Fruit fly (Drosophila melanogaster) whole organism, embryonic: Measurements from ENCODE around the gene ft.

Experiments
- CG10267 ChIP-seq: fragments of 200-800 bp; sonication (Bioruptor generic); optimal IDR thresholded peaks from 2 replicates; lab custom pipeline; 2018; ENCODE audit warnings: missing biosample characterization, mild to moderate bottlenecking, missing genetic modification characterization, moderate library complexity
- CG10979 ChIP-seq: fragments of 200-800 bp; sonication (Bioruptor generic); optimal IDR thresholded peaks from 2 replicates; lab custom pipeline; 2018; ENCODE audit warnings: missing biosample characterization, mild to moderate bottlenecking, missing genetic modification characterization, moderate library complexity
- CG12299 ChIP-seq: fragments of 200-800 bp; sonication (Bioruptor generic); optimal IDR thresholded peaks from 2 replicates; lab custom pipeline; 2018; ENCODE audit warnings: missing biosample characterization, mild to moderate bottlenecking, missing genetic modification characterization
- CG12769 ChIP-seq: fragments of 200-800 bp; sonication (Bioruptor generic); optimal IDR thresholded peaks from 2 replicates; lab custom pipeline; 2019; ENCODE audit warnings: missing biosample characterization, mild to moderate bottlenecking, missing genetic modification characterization, moderate library complexity
- CG16815 ChIP-seq: fragments of 200-800 bp; sonication (Bioruptor generic); optimal IDR thresholded peaks from 3 replicates; lab custom pipeline; 2017; ENCODE audit warnings: missing biosample characterization, mild to moderate bottlenecking, missing genetic modification characterization
- CG17328 ChIP-seq: fragments of 200-800 bp; sonication (Bioruptor generic); IDR thresholded peaks from 2 replicates; pipeline ENCODE4 v1.3.6; 2022; ENCODE audit warnings: missing biosample characterization, missing genetic modification characterization
- CG17361 ChIP-seq: fragments of 200-800 bp; sonication (Bioruptor generic); IDR thresholded peaks from 3 replicates; pipeline ENCODE4 v1.3.6; 2022; ENCODE audit warnings: missing biosample characterization, missing genetic modification characterization
- CG2199 ChIP-seq: fragments of 200-800 bp; sonication (Bioruptor generic); IDR thresholded peaks from 3 replicates; pipeline ENCODE4 v1.3.6; 2022; ENCODE audit warnings: missing biosample characterization, missing genetic modification characterization
- CG2678 ChIP-seq: fragments of 200-800 bp; sonication (Bioruptor generic); optimal IDR thresholded peaks from 3 replicates; lab custom pipeline; 2019; ENCODE audit warnings: missing biosample characterization, mild to moderate bottlenecking, missing genetic modification characterization, moderate library complexity
- CG2712 ChIP-seq: fragments of 200-800 bp; optimal IDR thresholded peaks from 3 replicates; lab custom pipeline; 2019; ENCODE audit warnings: missing biosample characterization, mild to moderate bottlenecking, missing genetic modification characterization, moderate library complexity
- CG31441 ChIP-seq: fragments of 200-800 bp; sonication (Bioruptor generic); IDR thresholded peaks from 2 replicates; pipeline ENCODE4 v1.3.6; 2022; ENCODE audit warnings: missing biosample characterization, missing genetic modification characterization
- CG3726 ChIP-seq: fragments of 200-800 bp; sonication (Bioruptor generic); IDR thresholded peaks from 3 replicates; pipeline ENCODE4, ENCODE4 v1.3.6; 2022; ENCODE audit warnings: missing biosample characterization, missing genetic modification characterization
- CG5180 ChIP-seq: fragments of 200-800 bp; sonication (Bioruptor generic); optimal IDR thresholded peaks from 3 replicates; lab custom pipeline; 2017; ENCODE audit warnings: missing biosample characterization, missing genetic modification characterization, mild to moderate bottlenecking, moderate library complexity, missing genetic modification reagents
- CG6175 ChIP-seq: fragments of 200-800 bp; sonication (Bioruptor generic); IDR thresholded peaks from 3 replicates; pipeline ENCODE4 v1.3.6; 2022; ENCODE audit warnings: missing biosample characterization, missing genetic modification characterization
- CG6272 ChIP-seq: fragments of 200-800 bp; sonication (Bioruptor generic); IDR thresholded peaks from 2 replicates; pipeline ENCODE4 v1.3.6; 2022; ENCODE audit warnings: missing biosample characterization, missing genetic modification characterization
- CG7271 ChIP-seq: fragments of 200-800 bp; sonication (Bioruptor generic); optimal IDR thresholded peaks from 2 replicates; lab custom pipeline; 2018; ENCODE audit warnings: missing biosample characterization, mild to moderate bottlenecking, missing genetic modification characterization, moderate library complexity
- CG7839 ChIP-seq: fragments of 200-800 bp; sonication (Bioruptor generic); optimal IDR thresholded peaks from 3 replicates; lab custom pipeline; 2018; ENCODE audit warnings: missing biosample characterization, mild to moderate bottlenecking, missing genetic modification characterization, moderate library complexity
- Dek ChIP-seq: fragments of 200-800 bp; sonication (Bioruptor generic); optimal IDR thresholded peaks from 3 replicates; lab custom pipeline; 2019; ENCODE audit warnings: missing biosample characterization, mild to moderate bottlenecking, missing genetic modification characterization, moderate library complexity
- Drgx ChIP-seq: fragments of 200-800 bp; sonication (Bioruptor generic); IDR thresholded peaks from 2 replicates; pipeline ENCODE4 v1.3.6; 2022; ENCODE audit warnings: missing biosample characterization, missing genetic modification characterization
- Gsc ChIP-seq: fragments of 200-800 bp; sonication (Bioruptor generic); IDR thresholded peaks from 2 replicates; pipeline ENCODE4 v1.3.6; 2022; ENCODE audit warnings: missing biosample characterization, missing genetic modification characterization
- Hr3 ChIP-seq: fragments of 200-800 bp; sonication (Bioruptor generic); optimal IDR thresholded peaks from 3 replicates; lab custom pipeline; 2016; ENCODE audit warnings: missing biosample characterization, missing genetic modification characterization
- Kr ChIP-seq: fragments of 200-800 bp; sonication (Bioruptor generic); optimal IDR thresholded peaks from 2 replicates; lab custom pipeline; 2017; ENCODE audit warnings: missing biosample characterization, mild to moderate bottlenecking, missing genetic modification characterization
- Lhr ChIP-seq: fragments of 200-800 bp; sonication (Bioruptor generic); optimal IDR thresholded peaks from 3 replicates; lab custom pipeline; 2017; ENCODE audit warnings: mild to moderate bottlenecking, missing biosample characterization, missing genetic modification reagents, missing genetic modification characterization
- Med ChIP-seq: fragments of 200-800 bp; sonication (Bioruptor generic); peaks from one replicate; lab custom pipeline; 2016; ENCODE audit warnings: missing biosample characterization, missing genetic modification characterization, mild to moderate bottlenecking, inconsistent platforms, moderate library complexity
- Spps ChIP-seq: fragments of 200-800 bp; sonication (Bioruptor generic); optimal IDR thresholded peaks from 2 replicates; lab custom pipeline; 2018; ENCODE audit warnings: missing biosample characterization, mild to moderate bottlenecking, missing genetic modification characterization
- Trl ChIP-seq, 3 experiments: fragments of >200 bp in 2 of 3; fragments of 200-800 bp in 1 of 3; sonication (Bioruptor generic) in 1 of 3; optimal IDR thresholded peaks; 2 replicates in 1 of 3; 3 replicates in 2 of 3; lab custom pipeline; 2016 to 2017; ENCODE audit warnings: missing biosample characterization in 1 of 3, missing genetic modification characterization in 1 of 3
- Xrp1 ChIP-seq: fragments of 200-800 bp; sonication (Bioruptor generic); IDR thresholded peaks from 2 replicates; pipeline ENCODE4 v1.3.6; 2022; ENCODE audit warnings: missing biosample characterization, missing genetic modification characterization
- abd-A ChIP-seq: fragments of 200-800 bp; sonication (Bioruptor generic); optimal IDR thresholded peaks from 3 replicates; lab custom pipeline; 2019; ENCODE audit warnings: missing biosample characterization, mild to moderate bottlenecking, missing genetic modification characterization, moderate library complexity
- amos ChIP-seq: fragments of 200-800 bp; sonication (Bioruptor generic); IDR thresholded peaks from 2 replicates; pipeline ENCODE4 v1.3.6; 2022; ENCODE audit warnings: missing biosample characterization, missing genetic modification characterization; ENCODE audit not compliant: partially characterized antibody
- chif ChIP-seq, 2 experiments: fragments of 200-800 bp; sonication (Bioruptor generic); optimal IDR thresholded peaks; 3 replicates each; lab custom pipeline; 2016; ENCODE audit warnings: missing biosample characterization in 2 of 2, missing genetic modification characterization in 2 of 2
- chinmo ChIP-seq: fragments of 200-800 bp; sonication (Bioruptor generic); IDR thresholded peaks from 4 replicates; pipeline ENCODE4 v1.3.6; 2022; ENCODE audit warnings: missing biosample characterization, missing genetic modification characterization; ENCODE audit not compliant: partially characterized antibody
- dmrt11E ChIP-seq: fragments of 200-800 bp; sonication (Bioruptor generic); optimal IDR thresholded peaks from 3 replicates; lab custom pipeline; 2018; ENCODE audit warnings: missing biosample characterization, mild to moderate bottlenecking, missing genetic modification characterization, moderate library complexity
- gem ChIP-seq: fragments of 200-800 bp; sonication (Bioruptor generic); optimal IDR thresholded peaks from 2 replicates; lab custom pipeline; 2019; ENCODE audit warnings: missing biosample characterization, mild to moderate bottlenecking, missing genetic modification characterization, moderate library complexity
- gfzf ChIP-seq: fragments of 200-800 bp; sonication (Bioruptor generic); optimal IDR thresholded peaks from 2 replicates; lab custom pipeline; 2016; ENCODE audit warnings: missing biosample characterization, mild to moderate bottlenecking, missing genetic modification characterization, moderate library complexity
- maf-S ChIP-seq: fragments of 200-800 bp; sonication (Bioruptor generic); optimal IDR thresholded peaks from 2 replicates; lab custom pipeline; 2016; ENCODE audit warnings: missing biosample characterization, missing genetic modification characterization
- nmo ChIP-seq: fragments of 200-800 bp; sonication (Bioruptor generic); optimal IDR thresholded peaks from 2 replicates; lab custom pipeline; 2018; ENCODE audit warnings: missing biosample characterization, mild to moderate bottlenecking, missing genetic modification characterization, moderate library complexity
- nom ChIP-seq: fragments of 200-800 bp; sonication (Bioruptor generic); optimal IDR thresholded peaks from 2 replicates; lab custom pipeline; 2017; ENCODE audit warnings: missing biosample characterization, missing genetic modification characterization, mild to moderate bottlenecking, moderate library complexity, missing genetic modification reagents
- phol ChIP-seq: fragments of 200-800 bp; sonication (Bioruptor generic); optimal IDR thresholded peaks from 3 replicates; lab custom pipeline; 2018; ENCODE audit warnings: missing biosample characterization, mild to moderate bottlenecking, missing genetic modification characterization, moderate library complexity
- pros ChIP-seq: fragments of 200-800 bp; sonication (Bioruptor generic); optimal IDR thresholded peaks from 3 replicates; lab custom pipeline; 2019; ENCODE audit warnings: missing biosample characterization, mild to moderate bottlenecking, missing genetic modification characterization, moderate library complexity
- psq ChIP-seq: fragments of 200-800 bp; sonication (Bioruptor generic); optimal IDR thresholded peaks from 2 replicates; lab custom pipeline; 2017; ENCODE audit warnings: missing biosample characterization, missing genetic modification characterization
- ro ChIP-seq: fragments of 200-800 bp; sonication (Bioruptor generic); IDR thresholded peaks from 2 replicates; pipeline ENCODE4 v1.3.6; 2022; ENCODE audit warnings: missing biosample characterization, missing genetic modification characterization
- sqz ChIP-seq: fragments of 200-800 bp; sonication (Bioruptor generic); optimal IDR thresholded peaks from 3 replicates; lab custom pipeline; 2018; ENCODE audit warnings: missing biosample characterization, mild to moderate bottlenecking, missing genetic modification characterization
- tio ChIP-seq: fragments of 200-800 bp; sonication (Bioruptor generic); optimal IDR thresholded peaks from 2 replicates; lab custom pipeline; 2017; ENCODE audit warnings: missing biosample characterization, missing genetic modification characterization, inconsistent platforms
- trem ChIP-seq: fragments of 200-800 bp; optimal IDR thresholded peaks from 3 replicates; lab custom pipeline; 2019; ENCODE audit warnings: missing biosample characterization, mild to moderate bottlenecking, missing genetic modification characterization, moderate library complexity
- yki ChIP-seq: fragments of >200 bp; optimal IDR thresholded peaks from 3 replicates; lab custom pipeline; 2018
- z ChIP-seq: fragments of 200-800 bp; sonication (Bioruptor generic); IDR thresholded peaks from 3 replicates; pipeline ENCODE4 v1.3.6; 2022; ENCODE audit warnings: missing biosample characterization, missing genetic modification characterization
- zen ChIP-seq: fragments of 200-800 bp; sonication (Bioruptor generic); optimal IDR thresholded peaks from 3 replicates; lab custom pipeline; 2018; ENCODE audit warnings: missing biosample characterization, mild to moderate bottlenecking, missing genetic modification characterization, moderate library complexity

Gene ft

dm6 chr2L:4222002-4222920 lies 665 bp upstream of the ft start:
- TF ChIP-seq dmrt11E (tag; lab: Kevin White, UChicago), result peak; percentile 76
- peak; percentile 18 for TF ChIP-seq abd-A (tag; lab: Kevin White, UChicago)
- no peak for TF ChIP-seq maf-S (GFP tag; lab: Kevin White, UChicago)
- TF ChIP-seq Drgx (GFP tag; lab: Robert Waterston, UW), result peak; percentile 42; the same call in 1 of the 2 replicates
- peak; percentile 46 for TF ChIP-seq gem
- peak; percentile 49 for TF ChIP-seq zen (tag; lab: Kevin White, UChicago)
- TF ChIP-seq CG7839 (tag; lab: Kevin White, UChicago), result no peak
- no peak for TF ChIP-seq psq
- TF ChIP-seq CG7271, result no peak
- 0 out of 2 replicates have a peak, but pooled peaks have one; percentile 9 for TF ChIP-seq amos (GFP tag; lab: Robert Waterston, UW)
- no peak for TF ChIP-seq Kr
- TF ChIP-seq gfzf (GFP tag; lab: Kevin White, UChicago), result no peak
- TF ChIP-seq CG6272, result no peak
- TF ChIP-seq chinmo (GFP tag; lab: Robert Waterston, UW), result 0 out of 4 replicates have a peak, but pooled peaks have one; percentile 53
- TF ChIP-seq chif (GFP tag; optimal IDR thresholded peaks at IDR 0.05; lab: Kevin White, UChicago), result peak in 1 of 2 experiments; percentile 19
- TF ChIP-seq CG12299 (tag; lab: Kevin White, UChicago), result no peak
- TF ChIP-seq nmo (GFP tag; lab: Kevin White, UChicago), result peak; percentile 6
- TF ChIP-seq z (GFP tag; lab: Robert Waterston, UW), result peak; percentile 47; the same call in 1 of the 3 replicates
- TF ChIP-seq CG2712, result peak; percentile 75
- TF ChIP-seq phol (tag; lab: Kevin White, UChicago), result peak; percentile 66
- peak; percentile 71 for TF ChIP-seq nom (GFP tag; lab: Kevin White, UChicago)
- no peak for TF ChIP-seq CG17328 (GFP tag; lab: Robert Waterston, UW)
- TF ChIP-seq CG5180 (GFP tag; lab: Kevin White, UChicago), result no peak
- peak; percentile 2 for TF ChIP-seq Med (GFP tag; lab: Kevin White, UChicago)
- TF ChIP-seq Spps, result peak; percentile 44
- peak; percentile 39; the same call in 1 of the 2 replicates for TF ChIP-seq CG31441 (GFP tag; lab: Robert Waterston, UW)
- TF ChIP-seq Xrp1 (GFP tag; lab: Robert Waterston, UW), result peak; percentile 58
- no peak for TF ChIP-seq Lhr
- peak; percentile 75; the same call in 2 of the 3 replicates for TF ChIP-seq CG17361 (GFP tag; lab: Robert Waterston, UW)
- peak; percentile 30 to 57 for TF ChIP-seq Trl (optimal IDR thresholded peaks at IDR 0.05; lab: Kevin White, UChicago)
- TF ChIP-seq Trl (GFP tag; optimal IDR thresholded peaks at IDR 0.05; lab: Kevin White, UChicago), result no peak
- TF ChIP-seq CG3726 (GFP tag; lab: Robert Waterston, UW), result no peak
- TF ChIP-seq pros (GFP tag; lab: Kevin White, UChicago), result peak; percentile 71
- peak; percentile 5 for TF ChIP-seq Hr3 (GFP tag; lab: Kevin White, UChicago)
- TF ChIP-seq CG16815 (GFP tag; lab: Kevin White, UChicago), result peak; percentile 27
- TF ChIP-seq tio, result peak; percentile 35
- TF ChIP-seq CG6175, result peak; percentile 56; the same call in 1 of the 3 replicates
- no peak for TF ChIP-seq Gsc (GFP tag; lab: Robert Waterston, UW)
- no peak for TF ChIP-seq CG2199 (GFP tag; lab: Robert Waterston, UW)
- peak; percentile 6 for TF ChIP-seq yki (lab: Kevin White, UChicago)
- TF ChIP-seq trem (tag; lab: Kevin White, UChicago), result peak; percentile 42
- peak; percentile 66 for TF ChIP-seq CG10979 (tag; lab: Kevin White, UChicago)
- TF ChIP-seq CG12769, result peak; percentile 1
- peak; percentile 11 for TF ChIP-seq CG2678 (tag; lab: Kevin White, UChicago)
- no peak for TF ChIP-seq Dek
- peak; percentile 78 for TF ChIP-seq sqz (GFP tag; lab: Kevin White, UChicago)
- peak; percentile 27 for TF ChIP-seq CG10267 (tag; lab: Kevin White, UChicago)
- TF ChIP-seq ro, result no peak
